Worm (Caenorhabditis elegans) whole organism, L2 larva: ENCODE measurements around the gene Y56A3A.7.

Experiments
- C34F6.9 ChIP-seq: fragments of 150-350 bp; optimal IDR thresholded peaks from 2 replicates; lab custom pipeline; 2014; ENCODE audit warnings: missing biosample characterization, missing genetic modification characterization
- F13H6.1 ChIP-seq: sonication (generic microtip); optimal IDR thresholded peaks from 2 replicates; lab custom pipeline; 2016; ENCODE audit warnings: missing genetic modification characterization, missing compliant biosample characterization
- R02D3.7 ChIP-seq: fragments of 150-350 bp; optimal IDR thresholded peaks from 2 replicates; lab custom pipeline; 2014; ENCODE audit warnings: missing biosample characterization, missing genetic modification characterization
- Y55F3AM.14 ChIP-seq: fragments of 200-800 bp; sonication (Bioruptor generic); optimal IDR thresholded peaks from 2 replicates; lab custom pipeline; 2018; ENCODE audit warnings: mild to moderate bottlenecking, missing genetic modification characterization, missing compliant biosample characterization
- ZK546.5 ChIP-seq: sonication (generic microtip); optimal IDR thresholded peaks from 2 replicates; lab custom pipeline; 2017; ENCODE audit warnings: missing biosample characterization, missing genetic modification characterization
- alr-1 ChIP-seq: fragments of 150-350 bp; optimal IDR thresholded peaks from 2 replicates; lab custom pipeline; 2014; ENCODE audit warnings: missing biosample characterization, missing genetic modification characterization
- aly-2 ChIP-seq: fragments of 150-350 bp; optimal IDR thresholded peaks from 2 replicates; lab custom pipeline; 2014; ENCODE audit warnings: missing biosample characterization, missing genetic modification characterization
- ama-1 ChIP-seq: fragments of 150-350 bp; optimal IDR thresholded peaks from 2 replicates; lab custom pipeline; 2018; ENCODE audit warnings: inconsistent platforms
- blmp-1 ChIP-seq: sonication (generic microtip); optimal IDR thresholded peaks from 2 replicates; lab custom pipeline; 2017; ENCODE audit warnings: missing genetic modification characterization, mild to moderate bottlenecking, missing compliant biosample characterization, antibody characterized with exemption, moderate library complexity; ENCODE audit not compliant: insufficient read depth
- ceh-16 ChIP-seq: fragments of 150-350 bp; optimal IDR thresholded peaks from 2 replicates; lab custom pipeline; 2014; ENCODE audit warnings: missing biosample characterization, missing genetic modification characterization
- ceh-82 ChIP-seq: fragments of 150-350 bp; optimal IDR thresholded peaks from 2 replicates; lab custom pipeline; 2014; ENCODE audit warnings: missing biosample characterization, missing genetic modification characterization
- crh-2 ChIP-seq: sonication (generic microtip); optimal IDR thresholded peaks from 2 replicates; lab custom pipeline; 2017; ENCODE audit warnings: missing biosample characterization, missing genetic modification characterization
- egl-27 ChIP-seq: sonication (generic microtip); optimal IDR thresholded peaks from 3 replicates; lab custom pipeline; 2017; ENCODE audit warnings: missing biosample characterization, missing genetic modification reagents, missing genetic modification characterization
- elt-1 ChIP-seq: fragments of 150-350 bp; optimal IDR thresholded peaks from 2 replicates; lab custom pipeline; 2014; ENCODE audit warnings: missing biosample characterization, missing genetic modification characterization
- elt-3 ChIP-seq: sonication (generic microtip); optimal IDR thresholded peaks from 2 replicates; lab custom pipeline; 2017; ENCODE audit warnings: missing biosample characterization, missing genetic modification characterization
- fos-1 ChIP-seq: fragments of 150-350 bp; optimal IDR thresholded peaks from 2 replicates; lab custom pipeline; 2014; ENCODE audit warnings: missing biosample characterization, missing genetic modification characterization
- gmeb-1 ChIP-seq: fragments of 150-350 bp; optimal IDR thresholded peaks from 2 replicates; lab custom pipeline; 2014; ENCODE audit warnings: missing biosample characterization, missing genetic modification characterization
- lin-11 ChIP-seq: fragments of 150-350 bp; sonication (generic microtip); optimal IDR thresholded peaks from 2 replicates; lab custom pipeline; 2014; ENCODE audit warnings: missing biosample characterization, missing genetic modification characterization, inconsistent platforms, mixed read lengths
- lin-13 ChIP-seq: fragments of 150-350 bp; optimal IDR thresholded peaks from 2 replicates; lab custom pipeline; 2014; ENCODE audit warnings: missing biosample characterization, missing genetic modification reagents, missing genetic modification characterization
- lsy-2 ChIP-seq, 2 experiments: fragments of 150-350 bp in 1 of 2; sonication (generic microtip) in 1 of 2; optimal IDR thresholded peaks; 2 replicates each; lab custom pipeline; 2014 to 2017; ENCODE audit warnings: missing biosample characterization in 2 of 2, missing genetic modification characterization in 2 of 2
- mab-5 ChIP-seq: fragments of 150-350 bp; optimal IDR thresholded peaks from 2 replicates; lab custom pipeline; 2014; ENCODE audit warnings: missing biosample characterization, missing genetic modification characterization
- mbf-1 ChIP-seq: sonication (generic microtip); optimal IDR thresholded peaks from 2 replicates; lab custom pipeline; 2017; ENCODE audit warnings: missing biosample characterization, missing genetic modification characterization
- mdl-1 ChIP-seq, 2 experiments: fragments of 150-350 bp in 1 of 2; sonication (generic microtip) in 1 of 2; optimal IDR thresholded peaks; 2 replicates each; lab custom pipeline; 2017; ENCODE audit warnings: missing biosample characterization in 2 of 2, missing genetic modification characterization in 2 of 2
- nhr-10 ChIP-seq: sonication (generic microtip); optimal IDR thresholded peaks from 2 replicates; lab custom pipeline; 2017; ENCODE audit warnings: missing biosample characterization, missing genetic modification characterization
- nhr-11 ChIP-seq: fragments of 150-350 bp; optimal IDR thresholded peaks from 2 replicates; lab custom pipeline; 2014; ENCODE audit warnings: missing biosample characterization, missing genetic modification characterization
- nhr-129 ChIP-seq: fragments of 150-350 bp; optimal IDR thresholded peaks from 2 replicates; lab custom pipeline; 2014; ENCODE audit warnings: missing biosample characterization, missing genetic modification characterization
- nhr-23 ChIP-seq: fragments of 150-350 bp; optimal IDR thresholded peaks from 2 replicates; lab custom pipeline; 2014; ENCODE audit warnings: missing biosample characterization, missing genetic modification reagents, missing genetic modification characterization
- nhr-237 ChIP-seq: fragments of 150-350 bp; optimal IDR thresholded peaks from 2 replicates; lab custom pipeline; 2014; ENCODE audit warnings: missing biosample characterization, missing genetic modification characterization
- nhr-25 ChIP-seq: fragments of 150-350 bp; sonication (generic microtip); optimal IDR thresholded peaks from 3 replicates; lab custom pipeline; 2014; ENCODE audit warnings: missing biosample characterization, missing genetic modification characterization
- nhr-6 ChIP-seq: fragments of 150-350 bp; optimal IDR thresholded peaks from 2 replicates; lab custom pipeline; 2014; ENCODE audit warnings: missing biosample characterization, missing genetic modification characterization
- nhr-77 ChIP-seq: fragments of 150-350 bp; optimal IDR thresholded peaks from 2 replicates; lab custom pipeline; 2014; ENCODE audit warnings: missing biosample characterization, missing genetic modification characterization
- peb-1 ChIP-seq: fragments of 150-350 bp; optimal IDR thresholded peaks from 2 replicates; lab custom pipeline; 2014; ENCODE audit warnings: missing biosample characterization, missing genetic modification characterization
- sem-4 ChIP-seq: fragments of 150-350 bp; optimal IDR thresholded peaks from 2 replicates; lab custom pipeline; 2014; ENCODE audit warnings: missing biosample characterization, missing genetic modification reagents, missing genetic modification characterization
- sma-3 ChIP-seq: sonication (generic microtip); optimal IDR thresholded peaks from 2 replicates; lab custom pipeline; 2016; ENCODE audit warnings: missing genetic modification reagents, missing genetic modification characterization, missing compliant biosample characterization
- sma-9 ChIP-seq, 2 experiments: fragments of 150-350 bp in 1 of 2; sonication (generic microtip) in 1 of 2; optimal IDR thresholded peaks; 2 replicates each; lab custom pipeline; 2014 to 2016; ENCODE audit warnings: missing genetic modification characterization in 2 of 2, mild to moderate bottlenecking in 1 of 2, missing biosample characterization in 1 of 2, missing compliant biosample characterization in 1 of 2, missing genetic modification reagents in 1 of 2, moderate library complexity in 1 of 2
- snpc-4 ChIP-seq: fragments of 150-350 bp; optimal IDR thresholded peaks from 2 replicates; lab custom pipeline; 2014; ENCODE audit warnings: missing biosample characterization, missing genetic modification characterization
- unc-39 ChIP-seq: fragments of 150-350 bp; optimal IDR thresholded peaks from 2 replicates; lab custom pipeline; 2014; ENCODE audit warnings: missing biosample characterization, missing genetic modification characterization
- unc-55 ChIP-seq: fragments of 150-350 bp; sonication (generic microtip); optimal IDR thresholded peaks from 3 replicates; lab custom pipeline; 2014; ENCODE audit warnings: missing biosample characterization, missing genetic modification reagents, missing genetic modification characterization
- unc-62 ChIP-seq: fragments of 150-350 bp; optimal IDR thresholded peaks from 2 replicates; lab custom pipeline; 2014; ENCODE audit warnings: missing biosample characterization, missing genetic modification reagents, missing genetic modification characterization
- zag-1 ChIP-seq: fragments of 150-350 bp; optimal IDR thresholded peaks from 2 replicates; lab custom pipeline; 2014; ENCODE audit warnings: missing biosample characterization, missing genetic modification characterization
- ztf-1 ChIP-seq: fragments of 200-800 bp; sonication (Bioruptor generic); conservative IDR thresholded peaks from 2 replicates; pipeline ENCODE4 v1.3.6; 2022; ENCODE audit warnings: missing genetic modification characterization, missing compliant biosample characterization
- ztf-11 ChIP-seq: sonication (generic microtip); optimal IDR thresholded peaks from 2 replicates; lab custom pipeline; 2017; ENCODE audit warnings: missing biosample characterization, missing genetic modification characterization
- ztf-4 ChIP-seq: fragments of 150-350 bp; optimal IDR thresholded peaks from 2 replicates; lab custom pipeline; 2014; ENCODE audit warnings: missing biosample characterization, missing genetic modification characterization

Gene Y56A3A.7

DNA sequence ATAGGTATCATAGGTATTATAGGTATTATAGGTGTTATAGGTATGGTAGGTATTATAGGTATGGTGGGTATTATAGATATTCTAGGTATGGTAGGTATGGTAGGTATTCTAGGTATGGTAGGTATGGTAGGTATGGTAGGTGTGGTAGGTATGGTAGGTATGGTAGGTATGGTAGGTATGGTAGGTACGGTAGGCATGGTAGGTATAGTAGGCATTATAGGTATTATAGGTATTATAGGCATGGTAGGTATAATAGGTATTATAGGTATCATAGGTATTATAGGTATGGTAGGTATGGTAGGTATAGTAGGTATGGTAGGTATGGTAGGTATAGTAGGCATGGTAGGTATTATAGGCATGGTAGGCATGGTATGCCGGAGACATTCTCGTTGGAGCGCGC lies 14.9 kb downstream of the Y56A3A.7 start:
- no peak for TF ChIP-seq ztf-1
- TF ChIP-seq nhr-129 (tag; lab: Kevin White, UChicago), result no peak
- TF ChIP-seq snpc-4 (tag; lab: Kevin White, UChicago), result no peak
- TF ChIP-seq lsy-2 (tag; optimal IDR thresholded peaks at IDR 0.05; lab: Kevin White, UChicago), result no peak
- TF ChIP-seq Y55F3AM.14 (GFP tag; lab: Kevin White, UChicago), result no peak
- TF ChIP-seq C34F6.9 (tag; lab: Kevin White, UChicago), result no peak
- no peak for TF ChIP-seq unc-39 (tag; lab: Kevin White, UChicago)
- TF ChIP-seq fos-1 (tag; lab: Kevin White, UChicago), result no peak
- no peak for TF ChIP-seq ztf-11 (tag; lab: Kevin White, UChicago)
- TF ChIP-seq aly-2 (tag; lab: Kevin White, UChicago), result no peak
- no peak for TF ChIP-seq peb-1 (tag; lab: Kevin White, UChicago)
- TF ChIP-seq gmeb-1 (tag; lab: Kevin White, UChicago), result no peak
- no peak for TF ChIP-seq nhr-23 (tag; lab: Kevin White, UChicago)
- TF ChIP-seq lin-13 (GFP tag; lab: Kevin White, UChicago), result no peak
- TF ChIP-seq F13H6.1 (tag; lab: Kevin White, UChicago), result no peak
- no peak for TF ChIP-seq nhr-6 (tag; lab: Kevin White, UChicago)
- TF ChIP-seq egl-27 (tag; lab: Kevin White, UChicago), result no peak
- TF ChIP-seq lin-11 (tag; lab: Kevin White, UChicago), result no peak
- TF ChIP-seq ceh-16, result no peak
- TF ChIP-seq unc-55 (GFP tag; lab: Kevin White, UChicago), result no peak
- TF ChIP-seq, all 48 proteins: peak for 0

DNA sequence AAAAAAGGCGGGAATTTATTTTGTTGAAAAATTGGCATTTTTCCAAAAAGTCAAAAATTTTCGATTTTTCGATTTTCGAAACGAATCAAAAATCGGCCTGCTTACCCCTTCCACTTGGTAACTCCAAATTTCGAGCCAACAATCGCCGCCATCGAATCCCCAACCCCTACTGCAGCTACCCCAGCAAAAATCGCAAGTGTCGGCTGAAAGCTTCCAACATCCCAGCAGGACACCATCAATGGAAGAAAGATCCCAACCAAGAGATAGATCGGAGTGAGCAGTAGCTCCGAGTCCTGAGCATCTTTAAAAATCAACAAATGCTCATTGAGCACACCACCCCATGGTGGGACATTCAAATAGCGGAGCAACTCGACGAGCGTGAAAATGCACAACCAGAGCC lies 15.9 kb downstream of the Y56A3A.7 start:
- no peak for TF ChIP-seq nhr-11 (tag; lab: Kevin White, UChicago)
- TF ChIP-seq sma-9 (GFP tag; optimal IDR thresholded peaks at IDR 0.05; lab: Kevin White, UChicago), result no peak
- TF ChIP-seq sma-9 (tag; optimal IDR thresholded peaks at IDR 0.05; lab: Kevin White, UChicago), result no peak
- no peak for TF ChIP-seq ceh-82
- no peak for TF ChIP-seq fos-1 (tag; lab: Kevin White, UChicago)
- no peak for TF ChIP-seq mab-5
- TF ChIP-seq ama-1 (lab: Kevin White, UChicago), result no peak
- no peak for TF ChIP-seq ztf-11 (tag; lab: Kevin White, UChicago)
- TF ChIP-seq nhr-129 (tag; lab: Kevin White, UChicago), result no peak
- no peak for TF ChIP-seq nhr-77
- no peak for TF ChIP-seq Y55F3AM.14 (GFP tag; lab: Kevin White, UChicago)
- TF ChIP-seq unc-55 (GFP tag; lab: Kevin White, UChicago), result no peak
- no peak for TF ChIP-seq elt-1
- TF ChIP-seq gmeb-1 (tag; lab: Kevin White, UChicago), result no peak
- no peak for TF ChIP-seq unc-62 (GFP tag; lab: Kevin White, UChicago)
- no peak for TF ChIP-seq elt-3 (tag; lab: Kevin White, UChicago)
- TF ChIP-seq nhr-23 (tag; lab: Kevin White, UChicago), result no peak

DNA sequence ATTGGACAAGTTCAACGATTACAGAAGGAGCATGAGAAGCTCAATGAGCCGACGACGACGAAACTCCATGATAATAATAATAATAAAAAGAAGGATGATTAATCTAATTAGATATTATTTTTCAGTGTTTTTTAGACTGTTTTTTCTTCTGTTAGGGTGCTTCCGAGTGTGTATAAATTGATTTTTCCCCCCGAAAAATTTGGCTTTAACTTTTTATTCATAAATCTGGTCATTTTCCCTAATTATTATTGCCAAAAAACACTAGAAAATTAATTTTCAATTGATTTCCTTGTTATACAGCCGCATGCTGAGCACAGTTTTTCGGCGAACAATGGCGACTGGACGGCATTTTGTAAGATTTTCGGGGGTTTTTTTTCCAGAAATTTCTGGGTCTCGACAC lies 23.2 kb downstream of the Y56A3A.7 start, which contains the start of gene nft-1:
Gene nft-1, plus strand, starts transcription at position 301 of the 400 bp plus-strand sequence.
- TF ChIP-seq mdl-1 (tag; optimal IDR thresholded peaks at IDR 0.05; lab: Kevin White, UChicago) (no peak), Y55F3AM.14 (GFP tag; lab: Kevin White, UChicago) (no peak), unc-39 (tag; lab: Kevin White, UChicago) (no peak), sem-4 (tag; lab: Kevin White, UChicago) (no peak), ZK546.5 (tag; lab: Kevin White, UChicago) (no peak), R02D3.7 (no peak), alr-1 (tag; lab: Kevin White, UChicago) (no peak), aly-2 (tag; lab: Kevin White, UChicago) (no peak), mbf-1 (tag; lab: Kevin White, UChicago) (no peak)
- TF ChIP-seq, all 48 proteins: peak for 0

DNA sequence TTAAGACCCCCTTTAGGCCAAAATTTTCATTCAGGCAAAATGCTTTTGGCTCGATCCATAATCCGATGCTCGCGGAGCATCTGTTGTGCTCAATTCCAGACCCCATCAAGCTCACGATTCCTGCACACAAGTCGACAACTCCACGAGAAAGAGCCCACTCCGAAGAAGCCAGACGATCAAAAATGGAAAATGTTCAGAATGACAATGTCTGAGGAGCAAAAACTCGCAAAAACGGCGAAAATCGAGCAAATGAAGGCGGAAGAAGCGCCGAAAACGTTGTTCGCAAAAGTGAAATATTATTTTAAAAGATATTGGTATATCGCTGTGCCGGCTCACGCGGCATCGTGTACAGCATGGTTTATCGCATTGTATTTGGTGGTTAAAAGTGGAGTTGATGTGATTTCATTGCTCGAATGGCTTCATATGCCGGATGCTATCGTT lies 25.1 kb downstream of the Y56A3A.7 start, which contains the start of gene Y56A3A.22:
Gene Y56A3A.22, plus strand, starts transcription at position 35 of the 441 bp plus-strand sequence.
- no peak for TF ChIP-seq R02D3.7
- TF ChIP-seq gmeb-1 (tag; lab: Kevin White, UChicago), result peak; percentile 11
- no peak for TF ChIP-seq lin-11 (tag; lab: Kevin White, UChicago)
- no peak for TF ChIP-seq nhr-237
- TF ChIP-seq elt-1, result no peak
- TF ChIP-seq unc-39 (tag; lab: Kevin White, UChicago), result no peak
- TF ChIP-seq sma-9 (GFP tag; optimal IDR thresholded peaks at IDR 0.05; lab: Kevin White, UChicago), result no peak
- no peak for TF ChIP-seq sma-9 (tag; optimal IDR thresholded peaks at IDR 0.05; lab: Kevin White, UChicago)
- no peak for TF ChIP-seq mdl-1 (tag; optimal IDR thresholded peaks at IDR 0.05; lab: Kevin White, UChicago)
- TF ChIP-seq snpc-4 (tag; lab: Kevin White, UChicago), result no peak
- no peak for TF ChIP-seq peb-1 (tag; lab: Kevin White, UChicago)
- no peak for TF ChIP-seq nhr-25 (tag; lab: Kevin White, UChicago)
- TF ChIP-seq ztf-11 (tag; lab: Kevin White, UChicago), result no peak
- TF ChIP-seq nhr-10, result no peak
- peak; percentile 3 for TF ChIP-seq unc-55 (GFP tag; lab: Kevin White, UChicago)
- TF ChIP-seq ztf-1, result 0 out of 2 replicates have a peak, but pooled peaks have one; percentile 27
- no peak for TF ChIP-seq blmp-1 (tag; lab: Kevin White, UChicago)
- no peak for TF ChIP-seq mbf-1 (tag; lab: Kevin White, UChicago)
- TF ChIP-seq lsy-2 (tag; optimal IDR thresholded peaks at IDR 0.05; lab: Kevin White, UChicago), result peak in 1 of 2 experiments; percentile 57
- TF ChIP-seq zag-1, result no peak
- TF ChIP-seq aly-2 (tag; lab: Kevin White, UChicago), result no peak
- no peak for TF ChIP-seq crh-2
- peak; percentile 31 for TF ChIP-seq lin-13 (GFP tag; lab: Kevin White, UChicago)
- TF ChIP-seq sma-3 (GFP tag; lab: Kevin White, UChicago), result peak; percentile 1
- no peak for TF ChIP-seq ztf-4 (tag; lab: Kevin White, UChicago)
- peak; percentile 31 for TF ChIP-seq Y55F3AM.14 (GFP tag; lab: Kevin White, UChicago)
- no peak for TF ChIP-seq ceh-16
- TF ChIP-seq ZK546.5 (tag; lab: Kevin White, UChicago), result no peak
- no peak for TF ChIP-seq F13H6.1 (tag; lab: Kevin White, UChicago)
